Fruit fly (Drosophila melanogaster): ENCODE results near the gene sbm.

Gene sbm

DNA sequence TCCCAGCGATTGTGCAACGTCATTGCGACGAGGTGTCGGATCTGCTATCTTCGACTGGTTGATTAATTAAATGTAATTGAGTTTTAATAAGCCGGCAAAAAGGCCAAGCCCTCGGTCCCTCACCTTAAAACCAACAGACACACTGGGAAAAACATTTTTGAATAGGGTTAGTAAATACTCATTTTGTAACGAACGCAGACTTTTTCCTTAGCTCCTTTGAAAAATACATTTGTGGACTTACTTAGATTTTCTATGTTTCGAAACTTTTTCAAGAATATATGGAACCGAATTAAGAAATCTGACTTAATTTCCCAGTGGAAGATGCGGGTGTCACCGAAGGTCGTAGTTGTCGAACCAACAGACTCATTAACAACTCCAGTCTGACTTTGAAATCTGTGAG is 31.8 kb upstream of the sbm start (continued):
- no peak for TF ChIP-seq ato (GFP tag; IDR thresholded peaks at IDR 0.05; ENCODE audit: partially characterized antibody)
- no peak for TF ChIP-seq gfzf (GFP tag; optimal IDR thresholded peaks at IDR 0.05)
- peak; percentile 37; the same call in 1 of the 2 replicates for TF ChIP-seq CG14014 (GFP tag; IDR thresholded peaks at IDR 0.05)
- no peak for TF ChIP-seq tio (GFP tag; optimal IDR thresholded peaks at IDR 0.05)
- TF ChIP-seq Dll (GFP tag; IDR thresholded peaks at IDR 0.05; ENCODE audit: partially characterized antibody), result no peak
- no peak for TF ChIP-seq CG30403 (GFP tag; optimal IDR thresholded peaks at IDR 0.05)
- TF ChIP-seq CG18599 (GFP tag; optimal IDR thresholded peaks at IDR 0.05), result no peak
- no peak for TF ChIP-seq CG7271 (tag; optimal IDR thresholded peaks at IDR 0.05)
- peak; percentile 57; the same call in 2 of the 3 replicates for TF ChIP-seq tgo (GFP tag; IDR thresholded peaks at IDR 0.05)
- TF ChIP-seq CG3163 (GFP tag; optimal IDR thresholded peaks at IDR 0.05), result no peak
- no peak for TF ChIP-seq H2.0 (GFP tag; IDR thresholded peaks at IDR 0.05)
- no peak for TF ChIP-seq nmo (GFP tag; optimal IDR thresholded peaks at IDR 0.05)
- peak; percentile 52 for TF ChIP-seq vvl (GFP tag; IDR thresholded peaks at IDR 0.05)
- TF ChIP-seq sisA (GFP tag; IDR thresholded peaks at IDR 0.05), result peak; percentile 64
- TF ChIP-seq esg (GFP tag; conservative IDR thresholded peaks at IDR 0.05), result peak; percentile 50
- no peak for TF ChIP-seq Kr (GFP tag; optimal IDR thresholded peaks at IDR 0.05)
- no peak for TF ChIP-seq CG6175 (GFP tag; IDR thresholded peaks at IDR 0.05)
- TF ChIP-seq CG1603 (tag; optimal IDR thresholded peaks at IDR 0.05), result no peak
- no peak for TF ChIP-seq tup (GFP tag; optimal IDR thresholded peaks at IDR 0.05)
- peak; percentile 40; the same call in 1 of the 2 replicates for TF ChIP-seq ap (GFP tag; IDR thresholded peaks at IDR 0.05)
- TF ChIP-seq CG6854 (GFP tag; optimal IDR thresholded peaks at IDR 0.05), result no peak
- no peak for TF ChIP-seq CG18476 (GFP tag; optimal IDR thresholded peaks at IDR 0.05)
- no peak for TF ChIP-seq ewg (GFP tag; optimal IDR thresholded peaks at IDR 0.05)
- TF ChIP-seq Deaf1 (tag; optimal IDR thresholded peaks at IDR 0.05), result no peak
- no peak for TF ChIP-seq CG10274 (GFP tag; optimal IDR thresholded peaks at IDR 0.05)
- no peak for TF ChIP-seq CG12236 (GFP tag; optimal IDR thresholded peaks at IDR 0.05)
- TF ChIP-seq ATbp (GFP tag; optimal IDR thresholded peaks at IDR 0.05), result no peak
- 0 out of 2 replicates have a peak, but pooled peaks have one; percentile 9 for TF ChIP-seq danr (GFP tag; IDR thresholded peaks at IDR 0.05)
- TF ChIP-seq Ssrp (tag; optimal IDR thresholded peaks at IDR 0.05), result no peak
- no peak for TF ChIP-seq Med (GFP tag)
- 0 out of 2 replicates have a peak, but pooled peaks have one; percentile 20 for TF ChIP-seq CG32767 (GFP tag; IDR thresholded peaks at IDR 0.05)
- TF ChIP-seq CG18764 (GFP tag; optimal IDR thresholded peaks at IDR 0.05), result no peak
- no peak for TF ChIP-seq Dp (GFP tag; optimal IDR thresholded peaks at IDR 0.05)
- TF ChIP-seq cato (GFP tag; optimal IDR thresholded peaks at IDR 0.05; ENCODE audit: borderline replicate concordance), result no peak
- TF ChIP-seq Vsx1 (GFP tag; optimal IDR thresholded peaks at IDR 0.05), result no peak
- TF ChIP-seq bowl (GFP tag; IDR thresholded peaks at IDR 0.05), result 0 out of 2 replicates have a peak, but pooled peaks have one; percentile 33
- TF ChIP-seq Chrac-16 (GFP tag; optimal IDR thresholded peaks at IDR 0.05), result no peak
- no peak for TF ChIP-seq pb (GFP tag; optimal IDR thresholded peaks at IDR 0.05)
- TF ChIP-seq CG8388 (GFP tag; optimal IDR thresholded peaks at IDR 0.05), result no peak
- no peak for TF ChIP-seq CG16815 (GFP tag; optimal IDR thresholded peaks at IDR 0.05)
- no peak for TF ChIP-seq CG4707 (GFP tag; optimal IDR thresholded peaks at IDR 0.05)
- no peak for TF ChIP-seq en (GFP tag; optimal IDR thresholded peaks at IDR 0.05)
- no peak for TF ChIP-seq Meics (GFP tag; optimal IDR thresholded peaks at IDR 0.05)
- TF ChIP-seq yki (optimal IDR thresholded peaks at IDR 0.05), result no peak
- no peak for TF ChIP-seq btn (GFP tag; optimal IDR thresholded peaks at IDR 0.05)
- TF ChIP-seq YL-1 (GFP tag; optimal IDR thresholded peaks at IDR 0.05), result no peak
- no peak for TF ChIP-seq NC2α (GFP tag; optimal IDR thresholded peaks at IDR 0.05)
- TF ChIP-seq knrl (GFP tag; IDR thresholded peaks at IDR 0.05; ENCODE audit: partially characterized antibody), result no peak
- peak; percentile 54; the same call in 1 of the 3 replicates for TF ChIP-seq ase (GFP tag; IDR thresholded peaks at IDR 0.05)
- no peak for TF ChIP-seq CG15011 (GFP tag; optimal IDR thresholded peaks at IDR 0.05)
- TF ChIP-seq HHEX (GFP tag; optimal IDR thresholded peaks at IDR 0.05), result no peak
